Fruit fly (Drosophila melanogaster): Measurements from ENCODE around the gene RhoU.

RhoU gene

dm6 chrX:10105701-10106307 lies 19.5 kb downstream of the RhoU start:
- TF ChIP-seq row (GFP tag; IDR thresholded peaks at IDR 0.05) (no peak), CG17361 (GFP tag; IDR thresholded peaks at IDR 0.05) (0 out of 3 replicates have a peak, but pooled peaks have one; percentile 18), ato (GFP tag; IDR thresholded peaks at IDR 0.05; ENCODE audit: partially characterized antibody) (no peak), chinmo (GFP tag; IDR thresholded peaks at IDR 0.05; ENCODE audit: partially characterized antibody) (0 out of 4 replicates have a peak, but pooled peaks have one; percentile 7), gfzf (GFP tag; optimal IDR thresholded peaks at IDR 0.05) (no peak), fd3F (GFP tag; optimal IDR thresholded peaks at IDR 0.05) (no peak), CG15011 (GFP tag; optimal IDR thresholded peaks at IDR 0.05) (no peak), gce (GFP tag; IDR thresholded peaks at IDR 0.05) (no peak), Fer3 (tag; optimal IDR thresholded peaks at IDR 0.05) (no peak), bsh (GFP tag; optimal IDR thresholded peaks at IDR 0.05) (peak in 1 of 2 experiments; percentile 38), CG3838 (GFP tag; optimal IDR thresholded peaks at IDR 0.05) (no peak), Ptx1 (GFP tag; IDR thresholded peaks at IDR 0.05) (0 out of 2 replicates have a peak, but pooled peaks have one; percentile 23), nom (GFP tag; optimal IDR thresholded peaks at IDR 0.05) (peak; percentile 52), ttk (GFP tag; IDR thresholded peaks at IDR 0.05) (no peak), fu2 (GFP tag; optimal IDR thresholded peaks at IDR 0.05) (no peak), CG17612 (GFP tag; IDR thresholded peaks at IDR 0.05) (0 out of 2 replicates have a peak, but pooled peaks have one; percentile 25), CG2712 (tag; optimal IDR thresholded peaks at IDR 0.05) (peak; percentile 40), sens (GFP tag) (peak; percentile 71), sisA (GFP tag; IDR thresholded peaks at IDR 0.05) (no peak), ci (GFP tag; IDR thresholded peaks at IDR 0.05) (no peak), kah (GFP tag; optimal IDR thresholded peaks at IDR 0.05) (no peak), CG14050 (GFP tag; IDR thresholded peaks at IDR 0.05) (no peak), CG18262 (tag; optimal IDR thresholded peaks at IDR 0.05) (peak; percentile 4), CG11456 (GFP tag; IDR thresholded peaks at IDR 0.05) (no peak), CG9437 (GFP tag; optimal IDR thresholded peaks at IDR 0.05) (no peak), Drgx (GFP tag; IDR thresholded peaks at IDR 0.05) (peak; percentile 84), wdn (GFP tag; IDR thresholded peaks at IDR 0.05) (no peak), crol (GFP tag; IDR thresholded peaks at IDR 0.05) (peak; percentile 71), bbx (GFP tag; IDR thresholded peaks at IDR 0.05; ENCODE audit: partially characterized antibody) (no peak), Hey (tag; optimal IDR thresholded peaks at IDR 0.05) (no peak), HLH54F (GFP tag; optimal IDR thresholded peaks at IDR 0.05) (no peak), CG34422 (GFP tag; IDR thresholded peaks at IDR 0.05) (no peak)

DNA sequence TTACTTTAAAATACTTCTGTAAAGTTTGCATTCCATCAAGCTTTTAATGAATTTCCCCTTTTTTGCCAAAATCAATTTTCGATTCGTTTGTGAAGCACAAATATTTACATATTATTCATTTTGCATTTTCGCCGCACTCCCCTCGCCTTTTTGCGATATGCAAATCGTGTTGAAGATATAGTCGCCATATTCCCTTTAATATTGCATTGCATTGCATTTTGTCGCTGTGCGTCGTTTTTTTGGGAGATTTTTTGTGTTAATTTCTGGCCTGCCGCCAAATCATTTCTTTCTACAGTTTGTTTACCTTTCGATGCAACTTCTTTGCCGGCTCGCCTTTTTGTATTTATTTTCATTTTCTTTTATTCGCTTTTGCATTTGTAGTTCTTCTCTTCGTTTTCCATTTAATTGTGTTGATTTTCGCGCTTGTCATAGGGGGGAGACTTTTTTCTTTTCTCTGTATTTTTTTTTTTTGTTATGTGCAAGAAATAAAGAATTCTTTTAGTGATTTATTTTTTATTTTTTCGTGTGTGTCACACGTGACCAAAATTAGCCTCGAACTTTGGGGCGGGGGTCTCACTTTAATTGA lies 20.3 kb downstream of the RhoU start:
- TF ChIP-seq CG2199 (GFP tag; IDR thresholded peaks at IDR 0.05): 0 out of 3 replicates have a peak, but pooled peaks have one; percentile 31
- no peak for TF ChIP-seq NC2α (GFP tag; optimal IDR thresholded peaks at IDR 0.05)
- TF ChIP-seq Drgx (GFP tag; IDR thresholded peaks at IDR 0.05): peak; percentile 78
- no peak for TF ChIP-seq lbe (GFP tag; optimal IDR thresholded peaks at IDR 0.05)

DNA sequence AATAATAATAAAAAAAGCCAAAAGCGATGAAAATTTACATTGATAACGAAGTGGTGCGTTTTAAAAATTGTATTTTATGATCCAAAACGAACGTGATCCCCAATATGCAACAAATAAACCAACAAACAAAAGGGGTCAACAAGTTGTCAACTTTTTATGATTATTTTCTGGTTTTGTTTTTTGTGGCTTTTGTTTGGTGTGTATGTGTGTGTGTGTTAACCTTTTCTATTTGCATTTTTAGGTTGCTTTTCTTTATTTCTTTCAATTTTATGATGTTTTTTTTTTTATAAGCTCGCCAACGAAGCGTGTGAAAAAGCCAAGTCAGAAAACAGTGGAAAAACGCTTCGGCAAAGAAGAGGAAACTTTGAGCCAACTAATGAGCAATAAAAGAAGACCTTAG lies 22.0 kb downstream of the RhoU start:
- peak; percentile 25 for TF ChIP-seq salm (tag; optimal IDR thresholded peaks at IDR 0.05)
- TF ChIP-seq kni (GFP tag; optimal IDR thresholded peaks at IDR 0.05): peak; percentile 4
- TF ChIP-seq Hr78 (GFP tag; optimal IDR thresholded peaks at IDR 0.05): peak in 1 of 2 experiments; percentile 63
- TF ChIP-seq pros (GFP tag; optimal IDR thresholded peaks at IDR 0.05): peak; percentile 27
- TF ChIP-seq CG9437 (GFP tag; optimal IDR thresholded peaks at IDR 0.05): no peak
- no peak for TF ChIP-seq luna (GFP tag; optimal IDR thresholded peaks at IDR 0.05)
- peak; percentile 3 for TF ChIP-seq cg (GFP tag; optimal IDR thresholded peaks at IDR 0.05)
- no peak for TF ChIP-seq twi (tag; optimal IDR thresholded peaks at IDR 0.05)
- TF ChIP-seq Awh (GFP tag; IDR thresholded peaks at IDR 0.05): peak; percentile 66
- TF ChIP-seq abd-A (tag; optimal IDR thresholded peaks at IDR 0.05): peak; percentile 40
- no peak for TF ChIP-seq toy (GFP tag; IDR thresholded peaks at IDR 0.05)
- no peak for TF ChIP-seq trh (GFP tag; optimal IDR thresholded peaks at IDR 0.05)
- no peak for TF ChIP-seq CG7987 (GFP tag; optimal IDR thresholded peaks at IDR 0.05)
- TF ChIP-seq CG17186 (GFP tag; optimal IDR thresholded peaks at IDR 0.05): no peak
- peak; percentile 57 for TF ChIP-seq sqz (GFP tag; optimal IDR thresholded peaks at IDR 0.05)

Data from whole organism, embryonic.